Fruit fly (Drosophila melanogaster) whole organism, embryonic: ENCODE results near the gene CG42271.

Experiments used
- CG16863 ChIP-seq: fragments of 200-800 bp; sonication (Bioruptor generic); optimal IDR thresholded peaks from 3 replicates; lab custom pipeline; 2016; ENCODE audit warnings: missing biosample characterization, missing genetic modification characterization
- CG18011 ChIP-seq: fragments of 200-800 bp; sonication (Bioruptor generic); optimal IDR thresholded peaks from 2 replicates; lab custom pipeline; 2017; ENCODE audit warnings: missing biosample characterization, missing genetic modification characterization, mild to moderate bottlenecking, moderate library complexity, missing genotype
- E2f1 ChIP-seq: fragments of 200-800 bp; sonication (Bioruptor generic); IDR thresholded peaks from 2 replicates; pipeline ENCODE4 v1.3.6; 2022; ENCODE audit warnings: missing biosample characterization, missing genetic modification characterization
- ERR ChIP-seq: fragments of 200-800 bp; sonication (Bioruptor generic); optimal IDR thresholded peaks from 2 replicates; lab custom pipeline; 2016; ENCODE audit warnings: missing biosample characterization, missing genetic modification characterization
- Hmx ChIP-seq: fragments of 200-800 bp; sonication (Bioruptor generic); optimal IDR thresholded peaks from 2 replicates; lab custom pipeline; 2016; ENCODE audit warnings: missing biosample characterization, missing genetic modification characterization
- NC2β ChIP-seq: fragments of 200-800 bp; sonication (Bioruptor generic); optimal IDR thresholded peaks from 2 replicates; lab custom pipeline; 2016; ENCODE audit warnings: missing biosample characterization, missing genetic modification characterization
- Oaz ChIP-seq: fragments of 200-800 bp; sonication (Bioruptor generic); IDR thresholded peaks from 2 replicates; pipeline ENCODE4 v1.3.6; 2022; ENCODE audit warnings: missing biosample characterization, missing genetic modification characterization
- bbx ChIP-seq: fragments of 200-800 bp; sonication (Bioruptor generic); IDR thresholded peaks from 2 replicates; pipeline ENCODE4 v1.3.6; 2022; ENCODE audit warnings: missing biosample characterization, missing genetic modification characterization; ENCODE audit not compliant: partially characterized antibody
- br ChIP-seq: fragments of >200 bp; optimal IDR thresholded peaks from 2 replicates; lab custom pipeline; 2017
- fd3F ChIP-seq: fragments of 200-800 bp; sonication (Bioruptor generic); optimal IDR thresholded peaks from 2 replicates; lab custom pipeline; 2018; ENCODE audit warnings: missing biosample characterization, mild to moderate bottlenecking, missing genetic modification characterization, moderate library complexity
- so ChIP-seq: fragments of 200-800 bp; sonication (Bioruptor generic); IDR thresholded peaks from 3 replicates; pipeline ENCODE4 v1.3.6; 2022; ENCODE audit warnings: missing biosample characterization, missing genetic modification characterization
- z ChIP-seq: fragments of 200-800 bp; sonication (Bioruptor generic); IDR thresholded peaks from 3 replicates; pipeline ENCODE4 v1.3.6; 2022; ENCODE audit warnings: missing biosample characterization, missing genetic modification characterization

dm6 chrX:14247035-14247786 lies 13.3 kb upstream of the CG42271 start, which contains the start of gene mud:
- TF ChIP-seq CG16863 (no peak), ERR (GFP tag; lab: Kevin White, UChicago) (no peak), Oaz (GFP tag; lab: Robert Waterston, UW) (no peak), fd3F (GFP tag; lab: Kevin White, UChicago) (no peak), NC2β (GFP tag; lab: Kevin White, UChicago) (no peak), so (GFP tag; lab: Robert Waterston, UW) (no peak), bbx (GFP tag; lab: Robert Waterston, UW) (peak; percentile 77), br (lab: Kevin White, UChicago) (no peak), Hmx (no peak), CG18011 (no peak), E2f1 (GFP tag; lab: Robert Waterston, UW) (no peak), z (GFP tag; lab: Robert Waterston, UW) (no peak)
